Fruit fly (Drosophila melanogaster) whole organism, embryonic: ENCODE measurements around the gene CG17270.

Experiments used
- Adf1 ChIP-seq: fragments of 200-800 bp; sonication (Bioruptor generic); IDR thresholded peaks from 2 replicates; pipeline ENCODE4 v1.3.6; 2022; ENCODE audit warnings: missing biosample characterization, missing genetic modification characterization
- Aef1 ChIP-seq: fragments of 200-800 bp; sonication (Bioruptor generic); IDR thresholded peaks from 3 replicates; pipeline ENCODE4 v1.3.6; 2022; ENCODE audit warnings: missing biosample characterization, missing genetic modification characterization
- Awh ChIP-seq: fragments of 200-800 bp; sonication (Bioruptor generic); IDR thresholded peaks from 2 replicates; pipeline ENCODE4, ENCODE4 v1.3.6; 2022; ENCODE audit warnings: missing biosample characterization, missing genetic modification characterization
- BtbVII ChIP-seq: fragments of 200-800 bp; sonication (Bioruptor generic); optimal IDR thresholded peaks from 3 replicates; lab custom pipeline; 2017; ENCODE audit warnings: missing biosample characterization, mild to moderate bottlenecking, missing genetic modification characterization
- Bteb2 ChIP-seq: fragments of 200-800 bp; sonication (Bioruptor generic); optimal IDR thresholded peaks from 2 replicates; lab custom pipeline; 2016; ENCODE audit warnings: missing biosample characterization, missing genetic modification characterization
- CG10147 ChIP-seq: fragments of 200-800 bp; sonication (Bioruptor generic); optimal IDR thresholded peaks from 2 replicates; lab custom pipeline; 2019; ENCODE audit warnings: missing biosample characterization, mild to moderate bottlenecking, missing genetic modification characterization, moderate library complexity
- CG10959 ChIP-seq: fragments of 200-800 bp; sonication (Bioruptor generic); IDR thresholded peaks from 2 replicates; pipeline ENCODE4 v1.3.6; 2022; ENCODE audit warnings: missing biosample characterization, missing genetic modification characterization
- CG12071 ChIP-seq: fragments of 200-800 bp; sonication (Bioruptor generic); optimal IDR thresholded peaks from 3 replicates; lab custom pipeline; 2018; ENCODE audit warnings: missing biosample characterization, mild to moderate bottlenecking, missing genetic modification characterization
- CG12236 ChIP-seq: fragments of 200-800 bp; sonication (Bioruptor generic); optimal IDR thresholded peaks from 2 replicates; lab custom pipeline; 2016; ENCODE audit warnings: missing biosample characterization, missing genetic modification characterization
- CG12769 ChIP-seq: fragments of 200-800 bp; sonication (Bioruptor generic); optimal IDR thresholded peaks from 2 replicates; lab custom pipeline; 2019; ENCODE audit warnings: missing biosample characterization, mild to moderate bottlenecking, missing genetic modification characterization, moderate library complexity
- CG13624 ChIP-seq: fragments of 200-800 bp; sonication (Bioruptor generic); optimal IDR thresholded peaks from 2 replicates; lab custom pipeline; 2016; ENCODE audit warnings: missing biosample characterization, missing genetic modification characterization
- CG15011 ChIP-seq: fragments of 200-800 bp; sonication (Bioruptor generic); optimal IDR thresholded peaks from 3 replicates; lab custom pipeline; 2018; ENCODE audit warnings: missing biosample characterization, mild to moderate bottlenecking, missing genetic modification characterization
- CG1603 ChIP-seq: fragments of 200-800 bp; sonication (Bioruptor generic); optimal IDR thresholded peaks from 2 replicates; lab custom pipeline; 2019; ENCODE audit warnings: missing biosample characterization, mild to moderate bottlenecking, missing genetic modification characterization, moderate library complexity
- CG17186 ChIP-seq: fragments of 200-800 bp; sonication (Bioruptor generic); optimal IDR thresholded peaks from 3 replicates; lab custom pipeline; 2017; ENCODE audit warnings: missing biosample characterization, missing genetic modification reagents, missing genetic modification characterization
- CG17612 ChIP-seq: fragments of 200-800 bp; sonication (Bioruptor generic); IDR thresholded peaks from 2 replicates; pipeline ENCODE4 v1.3.6; 2022; ENCODE audit warnings: missing biosample characterization, missing genetic modification characterization
- CG1792 ChIP-seq: fragments of 200-800 bp; sonication (Bioruptor generic); optimal IDR thresholded peaks from 2 replicates; lab custom pipeline; 2016; ENCODE audit warnings: missing biosample characterization, missing genetic modification characterization
- CG2889 ChIP-seq: fragments of 200-800 bp; sonication (Bioruptor generic); IDR thresholded peaks from 3 replicates; pipeline ENCODE4 v1.3.6; 2022; ENCODE audit warnings: missing biosample characterization, missing genetic modification characterization
- CG30431 ChIP-seq: fragments of 200-800 bp; sonication (Bioruptor generic); optimal IDR thresholded peaks from 2 replicates; lab custom pipeline; 2017; ENCODE audit warnings: missing biosample characterization, missing genetic modification characterization
- CG3065 ChIP-seq: fragments of 200-800 bp; sonication (Bioruptor generic); optimal IDR thresholded peaks from 2 replicates; lab custom pipeline; 2016; ENCODE audit warnings: missing biosample characterization, missing genetic modification characterization
- CG31388 ChIP-seq: fragments of 200-800 bp; sonication (Bioruptor generic); optimal IDR thresholded peaks from 2 replicates; lab custom pipeline; 2016; ENCODE audit warnings: missing biosample characterization, missing genetic modification characterization
- CG31441 ChIP-seq: fragments of 200-800 bp; sonication (Bioruptor generic); IDR thresholded peaks from 2 replicates; pipeline ENCODE4 v1.3.6; 2022; ENCODE audit warnings: missing biosample characterization, missing genetic modification characterization
- CG3281 ChIP-seq: fragments of 200-800 bp; sonication (Bioruptor generic); optimal IDR thresholded peaks from 3 replicates; lab custom pipeline; 2017; ENCODE audit warnings: missing biosample characterization, mild to moderate bottlenecking, missing genetic modification characterization
- CG4328 ChIP-seq: fragments of 200-800 bp; sonication (Bioruptor generic); optimal IDR thresholded peaks from 3 replicates; lab custom pipeline; 2017; ENCODE audit warnings: missing biosample characterization, missing genetic modification reagents, missing genetic modification characterization
- CG4617 ChIP-seq: fragments of 200-800 bp; sonication (Bioruptor generic); optimal IDR thresholded peaks from 3 replicates; lab custom pipeline; 2016; ENCODE audit warnings: missing biosample characterization, missing genetic modification characterization, borderline replicate concordance
- CG6175 ChIP-seq: fragments of 200-800 bp; sonication (Bioruptor generic); IDR thresholded peaks from 3 replicates; pipeline ENCODE4 v1.3.6; 2022; ENCODE audit warnings: missing biosample characterization, missing genetic modification characterization
- CG9797 ChIP-seq: fragments of 200-800 bp; sonication (Bioruptor generic); optimal IDR thresholded peaks from 3 replicates; lab custom pipeline; 2018; ENCODE audit warnings: missing biosample characterization, mild to moderate bottlenecking, missing genetic modification characterization
- CrebB ChIP-seq: fragments of 200-800 bp; sonication (Bioruptor generic); optimal IDR thresholded peaks from 3 replicates; lab custom pipeline; 2018; ENCODE audit warnings: missing biosample characterization, mild to moderate bottlenecking, missing genetic modification characterization
- Dip2 ChIP-seq: fragments of 200-800 bp; sonication (Bioruptor generic); IDR thresholded peaks from 2 replicates; pipeline ENCODE4 v1.3.6; 2022; ENCODE audit warnings: missing biosample characterization, missing genetic modification characterization
- E2f1 ChIP-seq: fragments of 200-800 bp; sonication (Bioruptor generic); IDR thresholded peaks from 2 replicates; pipeline ENCODE4 v1.3.6; 2022; ENCODE audit warnings: missing biosample characterization, missing genetic modification characterization
- Fer2 ChIP-seq: fragments of 200-800 bp; sonication (Bioruptor generic); optimal IDR thresholded peaks from 2 replicates; lab custom pipeline; 2018; ENCODE audit warnings: missing biosample characterization, mild to moderate bottlenecking, missing genetic modification characterization, moderate library complexity
- HmgZ ChIP-seq: fragments of 200-800 bp; sonication (Bioruptor generic); optimal IDR thresholded peaks from 2 replicates; lab custom pipeline; 2018; ENCODE audit warnings: missing biosample characterization, mild to moderate bottlenecking, missing genetic modification characterization
- Hr51 ChIP-seq, 2 experiments: fragments of 200-800 bp; sonication (Bioruptor generic); optimal IDR thresholded peaks; 2 replicates in 1 of 2; 3 replicates in 1 of 2; lab custom pipeline; 2016 to 2018; ENCODE audit warnings: missing biosample characterization in 2 of 2, missing genetic modification characterization in 2 of 2, mild to moderate bottlenecking in 1 of 2, moderate library complexity in 1 of 2
- Nf-YC ChIP-seq: fragments of 200-800 bp; optimal IDR thresholded peaks from 3 replicates; lab custom pipeline; 2019; ENCODE audit warnings: missing biosample characterization, mild to moderate bottlenecking, missing genetic modification characterization, moderate library complexity
- PHDP ChIP-seq: fragments of 200-800 bp; sonication (Bioruptor generic); optimal IDR thresholded peaks from 3 replicates; lab custom pipeline; 2018; ENCODE audit warnings: missing biosample characterization, mild to moderate bottlenecking, missing genetic modification characterization, moderate library complexity
- Sox100B ChIP-seq: fragments of 200-800 bp; sonication (Bioruptor generic); optimal IDR thresholded peaks from 3 replicates; lab custom pipeline; 2018; ENCODE audit warnings: missing biosample characterization, mild to moderate bottlenecking, missing genetic modification characterization
- Ssrp ChIP-seq: fragments of 200-800 bp; sonication (Bioruptor generic); optimal IDR thresholded peaks from 2 replicates; lab custom pipeline; 2018; ENCODE audit warnings: missing biosample characterization, mild to moderate bottlenecking, missing genetic modification characterization, moderate library complexity
- YL-1 ChIP-seq: fragments of 200-800 bp; sonication (Bioruptor generic); optimal IDR thresholded peaks from 3 replicates; lab custom pipeline; 2017; ENCODE audit warnings: missing biosample characterization, mild to moderate bottlenecking, missing genetic modification characterization
- bab2 ChIP-seq: fragments of 200-800 bp; sonication (Bioruptor generic); optimal IDR thresholded peaks from 2 replicates; lab custom pipeline; 2016; ENCODE audit warnings: missing biosample characterization, missing genetic modification characterization
- cg ChIP-seq: fragments of 200-800 bp; sonication (Bioruptor generic); optimal IDR thresholded peaks from 3 replicates; lab custom pipeline; 2019; ENCODE audit warnings: missing biosample characterization, mild to moderate bottlenecking, missing genetic modification characterization, moderate library complexity
- fd64A ChIP-seq: fragments of 200-800 bp; sonication (Bioruptor generic); optimal IDR thresholded peaks from 3 replicates; lab custom pipeline; 2018; ENCODE audit warnings: missing biosample characterization, mild to moderate bottlenecking, missing genetic modification characterization
- gt ChIP-seq: fragments of 200-800 bp; sonication (Bioruptor generic); IDR thresholded peaks from 2 replicates; pipeline ENCODE4 v1.3.6; 2022; ENCODE audit warnings: missing biosample characterization, missing genetic modification characterization
- h ChIP-seq: fragments of >200 bp; optimal IDR thresholded peaks from 2 replicates; lab custom pipeline; 2017
- jigr1 ChIP-seq: fragments of 200-800 bp; sonication (Bioruptor generic); IDR thresholded peaks from 3 replicates; pipeline ENCODE4 v1.3.6; 2022; ENCODE audit warnings: missing biosample characterization, missing genetic modification characterization
- knrl ChIP-seq: fragments of 200-800 bp; sonication (Bioruptor generic); IDR thresholded peaks from 3 replicates; pipeline ENCODE4 v1.3.6; 2022; ENCODE audit warnings: missing biosample characterization, missing genetic modification characterization; ENCODE audit not compliant: partially characterized antibody
- lab ChIP-seq: fragments of 200-800 bp; sonication (Bioruptor generic); optimal IDR thresholded peaks from 3 replicates; lab custom pipeline; 2017; ENCODE audit warnings: missing biosample characterization, missing genetic modification characterization, mild to moderate bottlenecking, moderate library complexity, missing genetic modification reagents
- mld ChIP-seq: fragments of 200-800 bp; sonication (Bioruptor generic); IDR thresholded peaks from 3 replicates; pipeline ENCODE4 v1.3.6; 2022; ENCODE audit warnings: missing biosample characterization, missing genetic modification characterization; ENCODE audit not compliant: partially characterized antibody
- nau ChIP-seq: fragments of 200-800 bp; sonication (Bioruptor generic); optimal IDR thresholded peaks from 3 replicates; lab custom pipeline; 2017; ENCODE audit warnings: missing biosample characterization, mild to moderate bottlenecking, missing genetic modification characterization, missing genetic modification reagents
- otp ChIP-seq: fragments of 200-800 bp; sonication (Bioruptor generic); IDR thresholded peaks from 3 replicates; pipeline ENCODE4, ENCODE4 v1.3.6; 2022; ENCODE audit warnings: missing biosample characterization, missing genetic modification characterization
- sens ChIP-seq: fragments of 200-800 bp; sonication (Bioruptor generic); peaks from one replicate; lab custom pipeline; 2016; ENCODE audit warnings: missing biosample characterization, missing genetic modification characterization
- slp2 ChIP-seq: fragments of 200-800 bp; sonication (Bioruptor generic); optimal IDR thresholded peaks from 2 replicates; lab custom pipeline; 2016; ENCODE audit warnings: missing biosample characterization, missing genetic modification characterization
- toy ChIP-seq: fragments of 200-800 bp; sonication (Bioruptor generic); IDR thresholded peaks from 2 replicates; pipeline ENCODE4 v1.3.6; 2022; ENCODE audit warnings: missing biosample characterization, missing genetic modification characterization
- ttk ChIP-seq: fragments of 200-800 bp; sonication (Bioruptor generic); IDR thresholded peaks from 2 replicates; pipeline ENCODE4 v2.1.2; 2022; ENCODE audit warnings: missing biosample characterization, missing genetic modification characterization
- vvl ChIP-seq: fragments of 200-800 bp; sonication (Bioruptor generic); IDR thresholded peaks from 2 replicates; pipeline ENCODE4 v1.3.6; 2022; ENCODE audit warnings: missing biosample characterization, missing genetic modification characterization

Gene CG17270

dm6 chr3R:20834770-20835183 is 16.0 kb upstream of the CG17270 start (continued):
- TF ChIP-seq knrl (no peak), lab (GFP tag; lab: Kevin White, UChicago) (peak; percentile 87), gt (GFP tag; lab: Robert Waterston, UW) (no peak), CG17612 (GFP tag; lab: Robert Waterston, UW) (no peak), HmgZ (peak; percentile 55), cg (GFP tag; lab: Kevin White, UChicago) (no peak), ttk (no peak), bab2 (GFP tag; lab: Kevin White, UChicago) (peak; percentile 61), Nf-YC (tag; lab: Kevin White, UChicago) (no peak), CG10147 (GFP tag; lab: Kevin White, UChicago) (peak; percentile 33), CG15011 (GFP tag; lab: Kevin White, UChicago) (peak; percentile 66), CG30431 (GFP tag; lab: Kevin White, UChicago) (no peak), YL-1 (GFP tag; lab: Kevin White, UChicago) (no peak), CG31441 (GFP tag; lab: Robert Waterston, UW) (no peak), sens (peak; percentile 67), vvl (GFP tag; lab: Robert Waterston, UW) (no peak), jigr1 (GFP tag; lab: Robert Waterston, UW) (no peak), Dip2 (GFP tag; lab: Robert Waterston, UW) (no peak), slp2 (no peak), CG12071 (peak; percentile 85), BtbVII (peak; percentile 74), CG31388 (GFP tag; lab: Kevin White, UChicago) (no peak), Bteb2 (GFP tag; lab: Kevin White, UChicago) (peak; percentile 3), Fer2 (tag; lab: Kevin White, UChicago) (no peak), PHDP (peak; percentile 77), CG10959 (GFP tag; lab: Robert Waterston, UW) (no peak), otp (GFP tag; lab: Robert Waterston, UW) (0 out of 3 replicates have a peak, but pooled peaks have one; percentile 23), CG3281 (GFP tag; lab: Kevin White, UChicago) (peak; percentile 66), Hr51 (GFP tag; optimal IDR thresholded peaks at IDR 0.05; lab: Kevin White, UChicago) (no peak), CG3065 (GFP tag; lab: Kevin White, UChicago) (no peak)

dm6 chr3R:20833664-20834063 is 14.9 kb upstream of the CG17270 start:
- TF ChIP-seq CG4328 (GFP tag; lab: Kevin White, UChicago), result no peak
- TF ChIP-seq CG6175 (GFP tag; lab: Robert Waterston, UW), result no peak
- TF ChIP-seq Awh, result no peak
- TF ChIP-seq nau (GFP tag; lab: Kevin White, UChicago), result no peak
- TF ChIP-seq CG9797, result no peak
- no peak for TF ChIP-seq toy
- no peak for TF ChIP-seq Nf-YC (tag; lab: Kevin White, UChicago)
- no peak for TF ChIP-seq CG1603
- no peak for TF ChIP-seq Sox100B (GFP tag; lab: Kevin White, UChicago)
- TF ChIP-seq Adf1 (GFP tag; lab: Robert Waterston, UW), result no peak
- TF ChIP-seq fd64A (GFP tag; lab: Kevin White, UChicago), result no peak
- TF ChIP-seq Ssrp, result no peak
- TF ChIP-seq CG13624 (GFP tag; lab: Kevin White, UChicago), result no peak
- TF ChIP-seq h (lab: Kevin White, UChicago), result no peak
- no peak for TF ChIP-seq Aef1 (GFP tag; lab: Robert Waterston, UW)
- TF ChIP-seq CG1792 (GFP tag; lab: Kevin White, UChicago), result no peak
- TF ChIP-seq CG12236, result no peak
- 0 out of 3 replicates have a peak, but pooled peaks have one; percentile 17 for TF ChIP-seq CG2889 (GFP tag; lab: Robert Waterston, UW)
- TF ChIP-seq CG17186, result no peak
- no peak for TF ChIP-seq CG10959 (GFP tag; lab: Robert Waterston, UW)
- no peak for TF ChIP-seq CG12769 (tag; lab: Kevin White, UChicago)
- no peak for TF ChIP-seq E2f1 (GFP tag; lab: Robert Waterston, UW)
- no peak for TF ChIP-seq CG4617 (GFP tag; lab: Kevin White, UChicago)
- TF ChIP-seq CrebB, result no peak
- no peak for TF ChIP-seq mld
